Worm (Caenorhabditis elegans): ENCODE measurements around the gene F25B3.5.

DNA sequence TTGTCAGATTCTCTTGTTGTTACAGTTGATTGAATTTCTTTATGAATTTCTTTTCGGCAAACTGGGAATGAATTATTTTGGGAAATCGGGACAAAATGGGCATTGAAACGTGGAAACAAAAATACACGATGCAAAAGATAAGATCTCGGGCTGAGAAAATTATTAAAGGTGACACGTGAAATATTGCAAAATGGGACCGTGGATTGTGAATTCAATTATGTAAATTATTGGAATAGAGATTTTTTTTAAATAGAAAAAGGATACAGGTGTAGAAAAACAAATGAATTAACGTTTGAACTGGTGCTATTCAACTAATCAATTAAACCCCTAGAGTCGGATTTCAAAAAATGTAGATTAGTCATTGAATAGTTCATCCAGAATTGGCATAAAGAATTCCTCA is 1.4 kb downstream of the F25B3.5 start, which contains the start of gene F25B3.4:
- TF ChIP-seq eyg-1 (tag; optimal IDR thresholded peaks at IDR 0.05) (no peak), fax-1 (tag; optimal IDR thresholded peaks at IDR 0.05) (no peak), ama-1 (optimal IDR thresholded peaks at IDR 0.05) (no peak)
